Worm (Caenorhabditis elegans): ENCODE measurements around the gene rbm-17.

The rbm-17 gene

ce11 chrIV:11635437-11636408 is 2.4 kb upstream of the rbm-17 start, which contains the start of gene mars-1:
Gene mars-1, minus strand, starts transcription at chrIV:11635487.
- TF ChIP-seq ceh-39 (tag; optimal IDR thresholded peaks at IDR 0.05), result peak; percentile 66
- peak; percentile 3 for TF ChIP-seq unc-120 (tag; optimal IDR thresholded peaks at IDR 0.05; ENCODE audit: poor library complexity, severe bottlenecking)
- TF ChIP-seq nhr-237 (tag; optimal IDR thresholded peaks at IDR 0.05), result peak; percentile 88
- TF ChIP-seq sptf-1 (tag; optimal IDR thresholded peaks at IDR 0.05), result peak; percentile 50
- TF ChIP-seq ham-2 (GFP tag; optimal IDR thresholded peaks at IDR 0.05), result no peak
- TF ChIP-seq ztf-11 (tag; optimal IDR thresholded peaks at IDR 0.05), result no peak
- peak; percentile 65 for TF ChIP-seq ces-1 (GFP tag; optimal IDR thresholded peaks at IDR 0.05)
- TF ChIP-seq mep-1 (tag; optimal IDR thresholded peaks at IDR 0.05), result peak; percentile 17
- peak; percentile 20 for TF ChIP-seq pha-4 (tag; optimal IDR thresholded peaks at IDR 0.05)
- peak; percentile 60 for TF ChIP-seq lsy-2 (tag; optimal IDR thresholded peaks at IDR 0.05)

- TF ChIP-seq blmp-1 (tag; optimal IDR thresholded peaks at IDR 0.05) (no peak), elt-1 (tag; optimal IDR thresholded peaks at IDR 0.05; ENCODE audit: borderline replicate concordance, insufficient read depth) (no peak), unc-62 (GFP tag; optimal IDR thresholded peaks at IDR 0.05) (no peak), sem-2 (GFP tag; optimal IDR thresholded peaks at IDR 0.05) (no peak), nhr-2 (tag; optimal IDR thresholded peaks at IDR 0.05) (no peak), ces-1 (GFP tag; optimal IDR thresholded peaks at IDR 0.05) (no peak), mab-5 (tag; optimal IDR thresholded peaks at IDR 0.05) (no peak), cnd-1 (tag; optimal IDR thresholded peaks at IDR 0.05) (no peak), M03D4.4 (tag; optimal IDR thresholded peaks at IDR 0.05) (no peak), nhr-237 (tag; optimal IDR thresholded peaks at IDR 0.05) (no peak), sptf-1 (tag; optimal IDR thresholded peaks at IDR 0.05) (no peak), unc-120 (tag; optimal IDR thresholded peaks at IDR 0.05; ENCODE audit: poor library complexity, severe bottlenecking) (no peak), ceh-83 (GFP tag; optimal IDR thresholded peaks at IDR 0.05) (no peak), nhr-28 (tag; optimal IDR thresholded peaks at IDR 0.05) (no peak), hlh-1 (tag; optimal IDR thresholded peaks at IDR 0.05) (no peak), lin-13 (tag; optimal IDR thresholded peaks at IDR 0.05) (no peak), lin-32 (GFP tag; optimal IDR thresholded peaks at IDR 0.05) (no peak), ham-2 (GFP tag; optimal IDR thresholded peaks at IDR 0.05) (no peak), nhr-76 (tag; optimal IDR thresholded peaks at IDR 0.05) (no peak), unc-39 (tag; optimal IDR thresholded peaks at IDR 0.05) (no peak)
These were observed 1.8 kb upstream of the rbm-17 start, which contains the start of gene F58B3.6 for ce11 chrIV:11636409-11636723. Gene F58B3.6, plus strand, starts transcription at chrIV:11636648.

ce11 chrIV:11640915-11641314 is 2.8 kb downstream of the rbm-17 start, which contains the start of gene ttr-50:
Gene ttr-50, minus strand, starts transcription at chrIV:11641015.
- no peak for TF ChIP-seq sptf-1 (tag; optimal IDR thresholded peaks at IDR 0.05)
- TF ChIP-seq ceh-39 (tag; optimal IDR thresholded peaks at IDR 0.05), result no peak
- no peak for TF ChIP-seq mab-5 (tag; optimal IDR thresholded peaks at IDR 0.05)
- TF ChIP-seq zip-8 (tag; optimal IDR thresholded peaks at IDR 0.05), result no peak
- no peak for TF ChIP-seq lsy-2 (tag; optimal IDR thresholded peaks at IDR 0.05)
- TF ChIP-seq ces-1 (GFP tag; optimal IDR thresholded peaks at IDR 0.05), result no peak
- TF ChIP-seq nhr-76 (tag; optimal IDR thresholded peaks at IDR 0.05), result no peak
- no peak for TF ChIP-seq mep-1 (tag; optimal IDR thresholded peaks at IDR 0.05)
- TF ChIP-seq ztf-11 (tag; optimal IDR thresholded peaks at IDR 0.05), result no peak
- TF ChIP-seq bed-3 (GFP tag; optimal IDR thresholded peaks at IDR 0.05), result no peak
- no peak for TF ChIP-seq sem-2 (GFP tag; optimal IDR thresholded peaks at IDR 0.05)
- no peak for TF ChIP-seq mls-2 (tag; optimal IDR thresholded peaks at IDR 0.05)
- TF ChIP-seq pha-4 (tag; optimal IDR thresholded peaks at IDR 0.05), result no peak
- no peak for TF ChIP-seq ham-2 (GFP tag; optimal IDR thresholded peaks at IDR 0.05)
- TF ChIP-seq elt-1 (tag; optimal IDR thresholded peaks at IDR 0.05; ENCODE audit: borderline replicate concordance, insufficient read depth), result no peak
- TF ChIP-seq drap-1 (GFP tag; optimal IDR thresholded peaks at IDR 0.05), result no peak

ce11 chrIV:11641802-11642201 is 3.7 kb downstream of the rbm-17 start, which contains the start of gene ZK809.1:
Gene ZK809.1, plus strand, starts transcription at chrIV:11642102.
- TF ChIP-seq sptf-1 (tag; optimal IDR thresholded peaks at IDR 0.05) (no peak), zip-8 (tag; optimal IDR thresholded peaks at IDR 0.05) (no peak), ceh-39 (tag; optimal IDR thresholded peaks at IDR 0.05) (no peak)

ce11 chrIV:11643829-11644228 is 5.7 kb downstream of the rbm-17 start, which contains the start of gene prx-2:
Gene prx-2, plus strand, starts transcription at chrIV:11644129.
- no peak for TF ChIP-seq sem-2 (GFP tag; optimal IDR thresholded peaks at IDR 0.05)
- TF ChIP-seq mep-1 (tag; optimal IDR thresholded peaks at IDR 0.05), result no peak
- TF ChIP-seq unc-62 (GFP tag; optimal IDR thresholded peaks at IDR 0.05), result no peak
- no peak for TF ChIP-seq snpc-4 (tag; optimal IDR thresholded peaks at IDR 0.05)
- no peak for TF ChIP-seq unc-120 (tag; optimal IDR thresholded peaks at IDR 0.05; ENCODE audit: poor library complexity, severe bottlenecking)

All from whole organism, mixed stage, embryonic.